Fruit fly (Drosophila melanogaster) whole organism, embryonic: Measurements from ENCODE around the gene Pgant35A.

Experiments used
- Blimp-1 ChIP-seq: fragments of 200-800 bp; sonication (Bioruptor generic); optimal IDR thresholded peaks from 3 replicates; lab custom pipeline; 2018; ENCODE audit warnings: missing biosample characterization, missing genetic modification characterization, mild to moderate bottlenecking, moderate library complexity, missing genetic modification reagents
- CG10959 ChIP-seq: fragments of 200-800 bp; sonication (Bioruptor generic); IDR thresholded peaks from 2 replicates; pipeline ENCODE4 v1.3.6; 2022; ENCODE audit warnings: missing biosample characterization, missing genetic modification characterization
- CG11504 ChIP-seq: fragments of 200-800 bp; sonication (Bioruptor generic); optimal IDR thresholded peaks from 3 replicates; lab custom pipeline; 2019; ENCODE audit warnings: missing biosample characterization, mild to moderate bottlenecking, missing genetic modification characterization, moderate library complexity
- CG13775 ChIP-seq: fragments of 200-800 bp; sonication (Bioruptor generic); optimal IDR thresholded peaks from 3 replicates; lab custom pipeline; 2017; ENCODE audit warnings: missing biosample characterization, mild to moderate bottlenecking, missing genetic modification characterization
- CG14050 ChIP-seq: fragments of 200-800 bp; sonication (Bioruptor generic); IDR thresholded peaks from 3 replicates; pipeline ENCODE4 v1.3.6; 2022; ENCODE audit warnings: missing biosample characterization, missing genetic modification characterization
- CG14710 ChIP-seq: fragments of 200-800 bp; sonication (Bioruptor generic); optimal IDR thresholded peaks from 3 replicates; lab custom pipeline; 2019; ENCODE audit warnings: missing biosample characterization, mild to moderate bottlenecking, missing genetic modification characterization, moderate library complexity
- CG1529 ChIP-seq: fragments of 200-800 bp; sonication (Bioruptor generic); optimal IDR thresholded peaks from 3 replicates; lab custom pipeline; 2018; ENCODE audit warnings: missing biosample characterization, missing genetic modification characterization
- CG16815 ChIP-seq: fragments of 200-800 bp; sonication (Bioruptor generic); optimal IDR thresholded peaks from 3 replicates; lab custom pipeline; 2017; ENCODE audit warnings: missing biosample characterization, mild to moderate bottlenecking, missing genetic modification characterization
- CG17328 ChIP-seq: fragments of 200-800 bp; sonication (Bioruptor generic); IDR thresholded peaks from 2 replicates; pipeline ENCODE4 v1.3.6; 2022; ENCODE audit warnings: missing biosample characterization, missing genetic modification characterization
- CG17802 ChIP-seq: fragments of 200-800 bp; sonication (Bioruptor generic); optimal IDR thresholded peaks from 2 replicates; lab custom pipeline; 2018; ENCODE audit warnings: missing biosample characterization, mild to moderate bottlenecking, missing genetic modification characterization, moderate library complexity
- CG17829 ChIP-seq: fragments of 200-800 bp; optimal IDR thresholded peaks from 2 replicates; lab custom pipeline; 2019; ENCODE audit warnings: missing biosample characterization, mild to moderate bottlenecking, missing genetic modification characterization, moderate library complexity
- CG18262 ChIP-seq: fragments of 200-800 bp; optimal IDR thresholded peaks from 3 replicates; lab custom pipeline; 2019; ENCODE audit warnings: missing biosample characterization, mild to moderate bottlenecking, missing genetic modification characterization, moderate library complexity
- CG30403 ChIP-seq: fragments of 200-800 bp; sonication (Bioruptor generic); optimal IDR thresholded peaks from 3 replicates; lab custom pipeline; 2016; ENCODE audit warnings: missing biosample characterization, missing genetic modification characterization
- CG4360 ChIP-seq: fragments of 200-800 bp; sonication (Bioruptor generic); IDR thresholded peaks from 2 replicates; pipeline ENCODE4 v1.3.6; 2022; ENCODE audit warnings: missing biosample characterization, missing genetic modification characterization
- CG43689 ChIP-seq: fragments of 200-800 bp; sonication (Bioruptor generic); IDR thresholded peaks from 2 replicates; pipeline ENCODE4 v1.3.6; 2022; ENCODE audit warnings: missing biosample characterization, missing genetic modification characterization
- CG6254 ChIP-seq: fragments of 200-800 bp; sonication (Bioruptor generic); optimal IDR thresholded peaks from 3 replicates; lab custom pipeline; 2017; ENCODE audit warnings: mild to moderate bottlenecking, missing biosample characterization, missing genetic modification reagents, missing genetic modification characterization
- CG6791 ChIP-seq: fragments of 200-800 bp; sonication (Bioruptor generic); IDR thresholded peaks from 3 replicates; pipeline ENCODE4 v1.3.6; 2022; ENCODE audit warnings: missing biosample characterization, missing genetic modification characterization; ENCODE audit not compliant: partially characterized antibody
- CG8478 ChIP-seq: fragments of >200 bp; optimal IDR thresholded peaks from 2 replicates; lab custom pipeline; 2018
- CG8765 ChIP-seq: fragments of 200-800 bp; sonication (Bioruptor generic); IDR thresholded peaks from 2 replicates; pipeline ENCODE4 v1.3.6; 2022; ENCODE audit warnings: missing biosample characterization, missing genetic modification characterization
- Drgx ChIP-seq: fragments of 200-800 bp; sonication (Bioruptor generic); IDR thresholded peaks from 2 replicates; pipeline ENCODE4 v1.3.6; 2022; ENCODE audit warnings: missing biosample characterization, missing genetic modification characterization
- Fer3 ChIP-seq: fragments of 200-800 bp; sonication (Bioruptor generic); optimal IDR thresholded peaks from 2 replicates; lab custom pipeline; 2018; ENCODE audit warnings: missing biosample characterization, mild to moderate bottlenecking, missing genetic modification characterization, moderate library complexity
- HLH3B ChIP-seq: fragments of 200-800 bp; sonication (Bioruptor generic); IDR thresholded peaks from 2 replicates; pipeline ENCODE4 v1.3.6; 2022; ENCODE audit warnings: missing biosample characterization, missing genetic modification characterization
- HmgD ChIP-seq: fragments of 200-800 bp; sonication (Bioruptor generic); optimal IDR thresholded peaks from 3 replicates; lab custom pipeline; 2016; ENCODE audit warnings: missing biosample characterization, missing genetic modification characterization
- Mrtf ChIP-seq: fragments of 200-800 bp; sonication (Bioruptor generic); IDR thresholded peaks from 3 replicates; pipeline ENCODE4 v1.3.6; 2022; ENCODE audit warnings: missing biosample characterization, missing genetic modification characterization
- Ptx1 ChIP-seq: fragments of 200-800 bp; sonication (Bioruptor generic); IDR thresholded peaks from 2 replicates; pipeline ENCODE4 v1.3.6; 2022; ENCODE audit warnings: missing biosample characterization, missing genetic modification characterization
- Sox102F ChIP-seq: fragments of 200-800 bp; sonication (Bioruptor generic); optimal IDR thresholded peaks from 2 replicates; lab custom pipeline; 2018; ENCODE audit warnings: missing biosample characterization, mild to moderate bottlenecking, missing genetic modification characterization, moderate library complexity
- Xbp1 ChIP-seq: fragments of 200-800 bp; sonication (Bioruptor generic); optimal IDR thresholded peaks from 3 replicates; lab custom pipeline; 2016; ENCODE audit warnings: missing biosample characterization, mild to moderate bottlenecking, missing genetic modification characterization
- Xrp1 ChIP-seq: fragments of 200-800 bp; sonication (Bioruptor generic); IDR thresholded peaks from 2 replicates; pipeline ENCODE4 v1.3.6; 2022; ENCODE audit warnings: missing biosample characterization, missing genetic modification characterization
- ase ChIP-seq: fragments of 200-800 bp; sonication (Bioruptor generic); IDR thresholded peaks from 3 replicates; pipeline ENCODE4 v1.3.6; 2022; ENCODE audit warnings: missing biosample characterization, missing genetic modification characterization
- bab2 ChIP-seq: fragments of 200-800 bp; sonication (Bioruptor generic); optimal IDR thresholded peaks from 2 replicates; lab custom pipeline; 2016; ENCODE audit warnings: missing biosample characterization, missing genetic modification characterization
- bcd ChIP-seq: fragments of 200-800 bp; sonication (Bioruptor generic); optimal IDR thresholded peaks from 2 replicates; lab custom pipeline; 2017; ENCODE audit warnings: missing biosample characterization, mild to moderate bottlenecking, missing genetic modification characterization
- bsh ChIP-seq, 2 experiments: fragments of 200-800 bp; sonication (Bioruptor generic); optimal IDR thresholded peaks; 2 replicates each; lab custom pipeline; 2017 to 2018; ENCODE audit warnings: mild to moderate bottlenecking in 2 of 2, missing biosample characterization in 2 of 2, missing genetic modification characterization in 2 of 2, moderate library complexity in 1 of 2
- cad ChIP-seq: fragments of >200 bp; optimal IDR thresholded peaks from 2 replicates; lab custom pipeline; 2017; ENCODE audit warnings: missing biosample characterization, missing genetic modification characterization
- cato ChIP-seq: fragments of 200-800 bp; sonication (Bioruptor generic); optimal IDR thresholded peaks from 2 replicates; lab custom pipeline; 2016; ENCODE audit warnings: missing biosample characterization, missing genetic modification characterization, borderline replicate concordance
- chif ChIP-seq, 2 experiments: fragments of 200-800 bp; sonication (Bioruptor generic); optimal IDR thresholded peaks; 3 replicates each; lab custom pipeline; 2016; ENCODE audit warnings: missing biosample characterization in 2 of 2, missing genetic modification characterization in 2 of 2
- chinmo ChIP-seq: fragments of 200-800 bp; sonication (Bioruptor generic); IDR thresholded peaks from 4 replicates; pipeline ENCODE4 v1.3.6; 2022; ENCODE audit warnings: missing biosample characterization, missing genetic modification characterization; ENCODE audit not compliant: partially characterized antibody
- corto ChIP-seq: fragments of 200-800 bp; sonication (Bioruptor generic); optimal IDR thresholded peaks from 2 replicates; lab custom pipeline; 2016; ENCODE audit warnings: missing biosample characterization, mild to moderate bottlenecking, missing genetic modification characterization, moderate library complexity
- croc ChIP-seq: fragments of 200-800 bp; sonication (Bioruptor generic); conservative IDR thresholded peaks from 3 replicates; pipeline ENCODE4 v1.3.6; 2022; ENCODE audit warnings: missing biosample characterization, missing genetic modification characterization
- dmrt11E ChIP-seq: fragments of 200-800 bp; sonication (Bioruptor generic); optimal IDR thresholded peaks from 3 replicates; lab custom pipeline; 2018; ENCODE audit warnings: missing biosample characterization, mild to moderate bottlenecking, missing genetic modification characterization, moderate library complexity
- dpn ChIP-seq, 2 experiments: fragments of 200-800 bp; sonication (Bioruptor generic); optimal IDR thresholded peaks; 3 replicates each; lab custom pipeline; 2016; ENCODE audit warnings: missing biosample characterization in 2 of 2, missing genetic modification characterization in 2 of 2
- eve ChIP-seq, 2 experiments: fragments of >200 bp; optimal IDR thresholded peaks; 2 replicates each; lab custom pipeline; 2017; ENCODE audit warnings: missing biosample characterization in 2 of 2, missing genetic modification characterization in 2 of 2
- fd96Cb ChIP-seq: fragments of 200-800 bp; sonication (Bioruptor generic); optimal IDR thresholded peaks from 2 replicates; lab custom pipeline; 2018; ENCODE audit warnings: missing biosample characterization, mild to moderate bottlenecking, missing genetic modification characterization, moderate library complexity
- fu2 ChIP-seq: fragments of 200-800 bp; sonication (Bioruptor generic); optimal IDR thresholded peaks from 2 replicates; lab custom pipeline; 2016; ENCODE audit warnings: missing biosample characterization, missing genetic modification characterization
- gt ChIP-seq: fragments of 200-800 bp; sonication (Bioruptor generic); IDR thresholded peaks from 2 replicates; pipeline ENCODE4 v1.3.6; 2022; ENCODE audit warnings: missing biosample characterization, missing genetic modification characterization
- hth ChIP-seq: fragments of >200 bp; optimal IDR thresholded peaks from 2 replicates; lab custom pipeline; 2017; ENCODE audit warnings: inconsistent platforms
- jing ChIP-seq: fragments of 200-800 bp; sonication (Bioruptor generic); optimal IDR thresholded peaks from 2 replicates; lab custom pipeline; 2018; ENCODE audit warnings: missing biosample characterization, mild to moderate bottlenecking, missing genetic modification characterization
- nmo ChIP-seq: fragments of 200-800 bp; sonication (Bioruptor generic); optimal IDR thresholded peaks from 2 replicates; lab custom pipeline; 2018; ENCODE audit warnings: missing biosample characterization, mild to moderate bottlenecking, missing genetic modification characterization, moderate library complexity
- sens ChIP-seq: fragments of 200-800 bp; sonication (Bioruptor generic); peaks from one replicate; lab custom pipeline; 2016; ENCODE audit warnings: missing biosample characterization, missing genetic modification characterization
- so ChIP-seq: fragments of 200-800 bp; sonication (Bioruptor generic); IDR thresholded peaks from 3 replicates; pipeline ENCODE4 v1.3.6; 2022; ENCODE audit warnings: missing biosample characterization, missing genetic modification characterization
- sug ChIP-seq: fragments of 200-800 bp; optimal IDR thresholded peaks from 2 replicates; lab custom pipeline; 2019; ENCODE audit warnings: missing biosample characterization, mild to moderate bottlenecking, missing genetic modification characterization, moderate library complexity
- zen ChIP-seq: fragments of 200-800 bp; sonication (Bioruptor generic); optimal IDR thresholded peaks from 3 replicates; lab custom pipeline; 2018; ENCODE audit warnings: missing biosample characterization, mild to moderate bottlenecking, missing genetic modification characterization, moderate library complexity

Gene Pgant35A

DNA sequence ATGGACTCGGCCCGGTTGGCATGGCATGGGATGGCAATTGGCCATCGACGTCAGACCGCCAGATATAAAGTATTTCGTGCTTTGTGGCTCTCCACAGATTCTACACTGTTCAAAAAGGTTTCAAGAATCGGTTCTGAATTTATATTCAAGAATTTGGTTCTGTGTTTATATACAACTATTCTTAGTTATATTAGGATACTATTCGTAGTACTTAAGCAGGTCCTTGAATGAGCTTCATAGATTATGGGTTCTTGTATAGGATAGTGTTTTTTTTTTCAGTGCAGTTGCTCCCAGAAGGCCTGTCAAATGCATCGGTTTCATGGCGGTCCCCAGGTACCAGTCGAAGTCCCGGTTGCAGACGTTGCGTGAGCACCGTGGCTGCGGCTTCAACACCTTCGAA, 27.5 kb downstream of the Pgant35A start (continued):
- no peak for TF ChIP-seq cad (GFP tag; lab: Kevin White, UChicago)
- TF ChIP-seq CG11504 (tag; lab: Kevin White, UChicago), result peak; percentile 16
- no peak for TF ChIP-seq HmgD (GFP tag; lab: Kevin White, UChicago)
- no peak for TF ChIP-seq chinmo (GFP tag; lab: Robert Waterston, UW)
- TF ChIP-seq sug (tag; lab: Kevin White, UChicago), result no peak
- peak; percentile 9 for TF ChIP-seq CG16815 (GFP tag; lab: Kevin White, UChicago)
- TF ChIP-seq CG43689 (GFP tag; lab: Robert Waterston, UW), result no peak
- TF ChIP-seq CG17802 (tag; lab: Kevin White, UChicago), result no peak
- TF ChIP-seq CG10959 (GFP tag; lab: Robert Waterston, UW), result 0 out of 2 replicates have a peak, but pooled peaks have one; percentile 37
- TF ChIP-seq sens, result peak; percentile 61
- no peak for TF ChIP-seq fu2 (GFP tag; lab: Kevin White, UChicago)
- peak; percentile 26; the same call in 1 of the 2 replicates for TF ChIP-seq CG17328 (GFP tag; lab: Robert Waterston, UW)
- no peak for TF ChIP-seq Sox102F (GFP tag; lab: Kevin White, UChicago)
- peak; percentile 79 for TF ChIP-seq Drgx (GFP tag; lab: Robert Waterston, UW)
- TF ChIP-seq bsh (GFP tag; optimal IDR thresholded peaks at IDR 0.05; lab: Kevin White, UChicago), result peak; percentile 38 to 81
- no peak for TF ChIP-seq hth (lab: Kevin White, UChicago)
- no peak for TF ChIP-seq eve (GFP tag; optimal IDR thresholded peaks at IDR 0.05; lab: Kevin White, UChicago)
- peak; percentile 1 for TF ChIP-seq CG13775 (GFP tag; lab: Kevin White, UChicago)
- TF ChIP-seq CG1529 (GFP tag; lab: Kevin White, UChicago), result no peak
- TF ChIP-seq zen, result peak; percentile 35
- TF ChIP-seq Fer3 (tag; lab: Kevin White, UChicago), result no peak
- no peak for TF ChIP-seq jing (GFP tag; lab: Kevin White, UChicago)
- TF ChIP-seq Xbp1 (GFP tag; lab: Kevin White, UChicago), result peak; percentile 37
- TF ChIP-seq corto, result peak; percentile 93
- TF ChIP-seq CG4360 (GFP tag; lab: Robert Waterston, UW), result no peak
- peak; percentile 18 for TF ChIP-seq CG17829
- TF ChIP-seq CG6254 (GFP tag; lab: Kevin White, UChicago), result peak; percentile 8
- TF ChIP-seq CG6791 (GFP tag; lab: Robert Waterston, UW), result no peak
- no peak for TF ChIP-seq croc (GFP tag; lab: Robert Waterston, UW)
- no peak for TF ChIP-seq dpn (GFP tag; optimal IDR thresholded peaks at IDR 0.05; lab: Kevin White, UChicago)
- no peak for TF ChIP-seq ase
- peak; percentile 36 for TF ChIP-seq CG14710 (tag; lab: Kevin White, UChicago)
- TF ChIP-seq bab2, result no peak
- TF ChIP-seq so (GFP tag; lab: Robert Waterston, UW), result no peak
- TF ChIP-seq Xrp1 (GFP tag; lab: Robert Waterston, UW), result peak; percentile 56; the same call in 1 of the 2 replicates
- TF ChIP-seq gt (GFP tag; lab: Robert Waterston, UW), result 0 out of 2 replicates have a peak, but pooled peaks have one; percentile 18
- no peak for TF ChIP-seq CG8478 (lab: Kevin White, UChicago)
- peak; percentile 14 for TF ChIP-seq fd96Cb (tag; lab: Kevin White, UChicago)
- peak; percentile 15 to 29 for TF ChIP-seq chif (GFP tag; optimal IDR thresholded peaks at IDR 0.05; lab: Kevin White, UChicago)
- TF ChIP-seq CG14050 (GFP tag; lab: Robert Waterston, UW), result no peak
- peak; percentile 14 for TF ChIP-seq CG30403 (GFP tag; lab: Kevin White, UChicago)
- TF ChIP-seq cato (GFP tag; lab: Kevin White, UChicago), result no peak
- TF ChIP-seq nmo (GFP tag; lab: Kevin White, UChicago), result peak; percentile 20
- 0 out of 2 replicates have a peak, but pooled peaks have one; percentile 24 for TF ChIP-seq Ptx1 (GFP tag; lab: Robert Waterston, UW)
- TF ChIP-seq Mrtf (GFP tag; lab: Robert Waterston, UW), result no peak
- TF ChIP-seq CG8765, result 0 out of 2 replicates have a peak, but pooled peaks have one; percentile 14
- peak; percentile 61 for TF ChIP-seq dmrt11E (tag; lab: Kevin White, UChicago)
- TF ChIP-seq CG18262 (tag; lab: Kevin White, UChicago), result peak; percentile 45
- TF ChIP-seq HLH3B (GFP tag; lab: Robert Waterston, UW), result no peak
- no peak for TF ChIP-seq bcd (GFP tag; lab: Kevin White, UChicago)
- TF ChIP-seq Blimp-1 (GFP tag; lab: Kevin White, UChicago), result peak; percentile 33
